Worm (Caenorhabditis elegans) whole organism, L2 larva: ENCODE data around the gene mlt-4.

Experiments used
- F13H6.1 ChIP-seq: sonication (generic microtip); optimal IDR thresholded peaks from 2 replicates; lab custom pipeline; 2016; ENCODE audit warnings: missing genetic modification characterization, missing compliant biosample characterization
- alr-1 ChIP-seq: fragments of 150-350 bp; optimal IDR thresholded peaks from 2 replicates; lab custom pipeline; 2014; ENCODE audit warnings: missing biosample characterization, missing genetic modification characterization
- nhr-77 ChIP-seq: fragments of 150-350 bp; optimal IDR thresholded peaks from 2 replicates; lab custom pipeline; 2014; ENCODE audit warnings: missing biosample characterization, missing genetic modification characterization

ce11 chrV:20282827-20283226, 6.4 kb downstream of the mlt-4 start:
- TF ChIP-seq F13H6.1 (tag; lab: Kevin White, UChicago), result no peak
- no peak for TF ChIP-seq alr-1 (tag; lab: Kevin White, UChicago)
- no peak for TF ChIP-seq nhr-77 (tag; lab: Kevin White, UChicago)
